Fruit fly (Drosophila melanogaster) whole organism, embryonic: ENCODE data around the gene QC.
A peak's percentile ranks its signal among the peaks of the same experiment; 100 is the strongest.

Experiments used
- B-H1 ChIP-seq: fragments of 200-800 bp; sonication (Bioruptor generic); IDR thresholded peaks from 3 replicates; pipeline ENCODE4 v1.3.6; 2022; ENCODE audit warnings: missing biosample characterization, missing genetic modification characterization
- CG10209 ChIP-seq: fragments of 200-800 bp; sonication (Bioruptor generic); optimal IDR thresholded peaks from 3 replicates; lab custom pipeline; 2017; ENCODE audit warnings: missing biosample characterization, mild to moderate bottlenecking, missing genetic modification characterization, missing genetic modification reagents
- CG10431 ChIP-seq: fragments of 200-800 bp; sonication (Bioruptor generic); optimal IDR thresholded peaks from 3 replicates; lab custom pipeline; 2018; ENCODE audit warnings: missing biosample characterization, mild to moderate bottlenecking, missing genetic modification characterization
- CG11247 ChIP-seq: fragments of 200-800 bp; sonication (Bioruptor generic); IDR thresholded peaks from 2 replicates; pipeline ENCODE4 v1.3.6; 2022; ENCODE audit warnings: missing biosample characterization, missing genetic modification characterization
- CG1233 ChIP-seq: fragments of 200-800 bp; sonication (Bioruptor generic); optimal IDR thresholded peaks from 4 replicates; lab custom pipeline; 2018; ENCODE audit warnings: missing biosample characterization, mild to moderate bottlenecking, missing genetic modification characterization
- CG14441 ChIP-seq: fragments of 200-800 bp; sonication (Bioruptor generic); IDR thresholded peaks from 2 replicates; pipeline ENCODE4 v1.3.6; 2022; ENCODE audit warnings: missing biosample characterization, missing genetic modification characterization
- CG15514 ChIP-seq: fragments of 200-800 bp; sonication (Bioruptor generic); optimal IDR thresholded peaks from 3 replicates; lab custom pipeline; 2017; ENCODE audit warnings: missing biosample characterization, missing genetic modification characterization, mild to moderate bottlenecking, moderate library complexity, missing genetic modification reagents
- CG1647 ChIP-seq: fragments of 200-800 bp; sonication (Bioruptor generic); optimal IDR thresholded peaks from 3 replicates; lab custom pipeline; 2016; ENCODE audit warnings: missing biosample characterization, missing genetic modification characterization
- CG2875 ChIP-seq: fragments of 200-800 bp; sonication (Bioruptor generic); optimal IDR thresholded peaks from 2 replicates; lab custom pipeline; 2017; ENCODE audit warnings: missing biosample characterization, mild to moderate bottlenecking, missing genetic modification characterization, missing genetic modification reagents
- CG3065 ChIP-seq: fragments of 200-800 bp; sonication (Bioruptor generic); optimal IDR thresholded peaks from 2 replicates; lab custom pipeline; 2016; ENCODE audit warnings: missing biosample characterization, missing genetic modification characterization
- CG31365 ChIP-seq: fragments of 200-800 bp; sonication (Bioruptor generic); optimal IDR thresholded peaks from 2 replicates; lab custom pipeline; 2018; ENCODE audit warnings: missing biosample characterization, mild to moderate bottlenecking, missing genetic modification characterization
- CG5953 ChIP-seq: fragments of 200-800 bp; sonication (Bioruptor generic); IDR thresholded peaks from 2 replicates; pipeline ENCODE4 v1.3.6; 2022; ENCODE audit warnings: missing biosample characterization, missing genetic modification characterization
- CG6654 ChIP-seq: fragments of 200-800 bp; sonication (Bioruptor generic); optimal IDR thresholded peaks from 2 replicates; lab custom pipeline; 2017; ENCODE audit warnings: missing biosample characterization, mild to moderate bottlenecking, missing genetic modification characterization
- CG6854 ChIP-seq: fragments of 200-800 bp; sonication (Bioruptor generic); optimal IDR thresholded peaks from 3 replicates; lab custom pipeline; 2017; ENCODE audit warnings: missing biosample characterization, mild to moderate bottlenecking, missing genetic modification characterization
- CG9609 ChIP-seq: fragments of 200-800 bp; sonication (Bioruptor generic); optimal IDR thresholded peaks from 3 replicates; lab custom pipeline; 2016; ENCODE audit warnings: missing biosample characterization, missing genetic modification characterization
- Dip3 ChIP-seq: fragments of 200-800 bp; sonication (Bioruptor generic); optimal IDR thresholded peaks from 3 replicates; lab custom pipeline; 2016; ENCODE audit warnings: missing biosample characterization, missing genetic modification characterization
- Doc3 ChIP-seq: fragments of 200-800 bp; sonication (Bioruptor generic); IDR thresholded peaks from 3 replicates; pipeline ENCODE4 v1.3.6; 2022; ENCODE audit warnings: missing biosample characterization, missing genetic modification characterization; ENCODE audit not compliant: partially characterized antibody
- Dp ChIP-seq: fragments of 200-800 bp; sonication (Bioruptor generic); optimal IDR thresholded peaks from 2 replicates; lab custom pipeline; 2018; ENCODE audit warnings: missing biosample characterization, mild to moderate bottlenecking, missing genetic modification characterization, moderate library complexity
- HLH3B ChIP-seq: fragments of 200-800 bp; sonication (Bioruptor generic); IDR thresholded peaks from 2 replicates; pipeline ENCODE4 v1.3.6; 2022; ENCODE audit warnings: missing biosample characterization, missing genetic modification characterization
- HmgZ ChIP-seq: fragments of 200-800 bp; sonication (Bioruptor generic); optimal IDR thresholded peaks from 2 replicates; lab custom pipeline; 2018; ENCODE audit warnings: missing biosample characterization, mild to moderate bottlenecking, missing genetic modification characterization
- Lpt ChIP-seq: fragments of >200 bp; optimal IDR thresholded peaks from 2 replicates; lab custom pipeline; 2018; ENCODE audit warnings: missing biosample characterization, missing genetic modification characterization
- Mes4 ChIP-seq: fragments of 200-800 bp; sonication (Bioruptor generic); optimal IDR thresholded peaks from 2 replicates; lab custom pipeline; 2016; ENCODE audit warnings: missing biosample characterization, missing genetic modification characterization
- NC2β ChIP-seq: fragments of 200-800 bp; sonication (Bioruptor generic); optimal IDR thresholded peaks from 2 replicates; lab custom pipeline; 2016; ENCODE audit warnings: missing biosample characterization, missing genetic modification characterization
- Nf-YA ChIP-seq: fragments of 200-800 bp; sonication (Bioruptor generic); IDR thresholded peaks from 2 replicates; pipeline ENCODE4 v1.3.6; 2022; ENCODE audit warnings: missing biosample characterization, missing genetic modification characterization
- Opbp ChIP-seq: fragments of 200-800 bp; sonication (Bioruptor generic); IDR thresholded peaks from 3 replicates; pipeline ENCODE4 v1.3.6; 2022; ENCODE audit warnings: missing biosample characterization, missing genetic modification characterization; ENCODE audit not compliant: partially characterized antibody
- Sry-β ChIP-seq: fragments of 200-800 bp; sonication (Bioruptor generic); optimal IDR thresholded peaks from 2 replicates; lab custom pipeline; 2018; ENCODE audit warnings: missing biosample characterization, mild to moderate bottlenecking, missing genetic modification characterization, moderate library complexity
- TFAM ChIP-seq: fragments of 200-800 bp; sonication (Bioruptor generic); optimal IDR thresholded peaks from 2 replicates; lab custom pipeline; 2017; ENCODE audit warnings: missing biosample characterization, missing genetic modification characterization, inconsistent platforms
- Xbp1 ChIP-seq: fragments of 200-800 bp; sonication (Bioruptor generic); optimal IDR thresholded peaks from 3 replicates; lab custom pipeline; 2016; ENCODE audit warnings: missing biosample characterization, mild to moderate bottlenecking, missing genetic modification characterization
- ab ChIP-seq: fragments of 200-800 bp; sonication (Bioruptor generic); optimal IDR thresholded peaks from 2 replicates; lab custom pipeline; 2016; ENCODE audit warnings: missing biosample characterization, missing genetic modification characterization
- ara ChIP-seq: fragments of 200-800 bp; sonication (Bioruptor generic); IDR thresholded peaks from 2 replicates; pipeline ENCODE4 v1.3.6; 2022; ENCODE audit warnings: missing biosample characterization, missing genetic modification characterization
- ase ChIP-seq: fragments of 200-800 bp; sonication (Bioruptor generic); IDR thresholded peaks from 3 replicates; pipeline ENCODE4 v1.3.6; 2022; ENCODE audit warnings: missing biosample characterization, missing genetic modification characterization
- crc ChIP-seq: fragments of 200-800 bp; sonication (Bioruptor generic); optimal IDR thresholded peaks from 2 replicates; lab custom pipeline; 2016; ENCODE audit warnings: missing biosample characterization, missing genetic modification characterization
- croc ChIP-seq: fragments of 200-800 bp; sonication (Bioruptor generic); conservative IDR thresholded peaks from 3 replicates; pipeline ENCODE4 v1.3.6; 2022; ENCODE audit warnings: missing biosample characterization, missing genetic modification characterization
- crp ChIP-seq, 2 experiments: fragments of 200-800 bp; sonication (Bioruptor generic); optimal IDR thresholded peaks; 2 replicates in 1 of 2; 3 replicates in 1 of 2; lab custom pipeline; 2017; ENCODE audit warnings: missing biosample characterization in 2 of 2, missing genetic modification characterization in 2 of 2, mild to moderate bottlenecking in 1 of 2, moderate library complexity in 1 of 2
- danr ChIP-seq: fragments of 200-800 bp; sonication (Bioruptor generic); IDR thresholded peaks from 2 replicates; pipeline ENCODE4 v1.3.6; 2022; ENCODE audit warnings: missing biosample characterization, missing genetic modification characterization
- dati ChIP-seq: fragments of 200-800 bp; sonication (Bioruptor generic); IDR thresholded peaks from 2 replicates; pipeline ENCODE4 v1.3.6; 2022; ENCODE audit warnings: missing biosample characterization, missing genetic modification characterization
- dysf ChIP-seq: fragments of 200-800 bp; sonication (Bioruptor generic); IDR thresholded peaks from 3 replicates; pipeline ENCODE4 v1.3.6; 2022; ENCODE audit warnings: missing biosample characterization, missing genetic modification characterization
- eyg ChIP-seq: fragments of 200-800 bp; sonication (Bioruptor generic); optimal IDR thresholded peaks from 3 replicates; lab custom pipeline; 2016; ENCODE audit warnings: missing biosample characterization, missing genetic modification characterization
- fd64A ChIP-seq: fragments of 200-800 bp; sonication (Bioruptor generic); optimal IDR thresholded peaks from 3 replicates; lab custom pipeline; 2018; ENCODE audit warnings: missing biosample characterization, mild to moderate bottlenecking, missing genetic modification characterization
- kay ChIP-seq: fragments of 200-800 bp; sonication (Bioruptor generic); optimal IDR thresholded peaks from 2 replicates; lab custom pipeline; 2016; ENCODE audit warnings: missing biosample characterization, missing genetic modification characterization
- klu ChIP-seq: fragments of 200-800 bp; sonication (Bioruptor generic); IDR thresholded peaks from 2 replicates; pipeline ENCODE4 v1.3.6; 2022; ENCODE audit warnings: missing biosample characterization, missing genetic modification characterization
- nmo ChIP-seq: fragments of 200-800 bp; sonication (Bioruptor generic); optimal IDR thresholded peaks from 2 replicates; lab custom pipeline; 2018; ENCODE audit warnings: missing biosample characterization, mild to moderate bottlenecking, missing genetic modification characterization, moderate library complexity
- onecut ChIP-seq: fragments of 200-800 bp; sonication (Bioruptor generic); IDR thresholded peaks from 2 replicates; pipeline ENCODE4 v1.3.6; 2022; ENCODE audit warnings: missing biosample characterization, missing genetic modification characterization
- otp ChIP-seq: fragments of 200-800 bp; sonication (Bioruptor generic); IDR thresholded peaks from 3 replicates; pipeline ENCODE4, ENCODE4 v1.3.6; 2022; ENCODE audit warnings: missing biosample characterization, missing genetic modification characterization
- p53 ChIP-seq: fragments of 200-800 bp; sonication (Bioruptor generic); optimal IDR thresholded peaks from 2 replicates; lab custom pipeline; 2016; ENCODE audit warnings: missing biosample characterization, missing genetic modification characterization
- pum ChIP-seq: fragments of 200-800 bp; sonication (Bioruptor generic); optimal IDR thresholded peaks from 2 replicates; lab custom pipeline; 2016; ENCODE audit warnings: missing biosample characterization, missing genetic modification characterization
- slp2 ChIP-seq: fragments of 200-800 bp; sonication (Bioruptor generic); optimal IDR thresholded peaks from 2 replicates; lab custom pipeline; 2016; ENCODE audit warnings: missing biosample characterization, missing genetic modification characterization
- sug ChIP-seq: fragments of 200-800 bp; optimal IDR thresholded peaks from 2 replicates; lab custom pipeline; 2019; ENCODE audit warnings: missing biosample characterization, mild to moderate bottlenecking, missing genetic modification characterization, moderate library complexity
- unc-4 ChIP-seq: fragments of 200-800 bp; sonication (Bioruptor generic); IDR thresholded peaks from 2 replicates; pipeline ENCODE4 v1.3.6; 2022; ENCODE audit warnings: missing biosample characterization, missing genetic modification characterization; ENCODE audit not compliant: partially characterized antibody
- unpg ChIP-seq: fragments of 200-800 bp; sonication (Bioruptor generic); optimal IDR thresholded peaks from 3 replicates; lab custom pipeline; 2018; ENCODE audit warnings: missing biosample characterization, mild to moderate bottlenecking, missing genetic modification characterization, moderate library complexity
- z ChIP-seq: fragments of 200-800 bp; sonication (Bioruptor generic); IDR thresholded peaks from 3 replicates; pipeline ENCODE4 v1.3.6; 2022; ENCODE audit warnings: missing biosample characterization, missing genetic modification characterization
- zen ChIP-seq: fragments of 200-800 bp; sonication (Bioruptor generic); optimal IDR thresholded peaks from 3 replicates; lab custom pipeline; 2018; ENCODE audit warnings: missing biosample characterization, mild to moderate bottlenecking, missing genetic modification characterization, moderate library complexity
- zfh2 ChIP-seq: fragments of 200-800 bp; sonication (Bioruptor generic); optimal IDR thresholded peaks from 2 replicates; lab custom pipeline; 2016; ENCODE audit warnings: missing biosample characterization, missing genetic modification characterization

The QC gene

dm6 chr3L:5856919-5857318, 45.3 kb downstream of the QC start (continued):
- TF ChIP-seq unc-4 (GFP tag; lab: Robert Waterston, UW) = no peak
- no peak for TF ChIP-seq CG1647 (GFP tag; lab: Kevin White, UChicago)
- TF ChIP-seq zen (tag; lab: Kevin White, UChicago) = peak; percentile 75
- no peak for TF ChIP-seq kay (GFP tag; lab: Kevin White, UChicago)
- TF ChIP-seq z (GFP tag; lab: Robert Waterston, UW) = no peak
- no peak for TF ChIP-seq CG31365 (tag; lab: Kevin White, UChicago)
- no peak for TF ChIP-seq CG3065 (GFP tag; lab: Kevin White, UChicago)
- TF ChIP-seq CG9609 (GFP tag; lab: Kevin White, UChicago) = peak; percentile 10
- TF ChIP-seq ase (GFP tag; lab: Robert Waterston, UW) = no peak
- no peak for TF ChIP-seq CG2875
- TF ChIP-seq CG15514 (GFP tag; lab: Kevin White, UChicago) = no peak
- peak; percentile 11 for TF ChIP-seq Mes4 (GFP tag; lab: Kevin White, UChicago)
- no peak for TF ChIP-seq CG6654
- no peak for TF ChIP-seq CG10431 (GFP tag; lab: Kevin White, UChicago)
- no peak for TF ChIP-seq dysf (GFP tag; lab: Robert Waterston, UW)
- no peak for TF ChIP-seq CG6854 (GFP tag; lab: Kevin White, UChicago)
- TF ChIP-seq nmo (GFP tag; lab: Kevin White, UChicago) = peak; percentile 46
- TF ChIP-seq slp2 (GFP tag; lab: Kevin White, UChicago) = peak; percentile 15
- TF ChIP-seq ara = peak; percentile 58; the same call in 1 of the 2 replicates
- no peak for TF ChIP-seq HmgZ (tag; lab: Kevin White, UChicago)
- no peak for TF ChIP-seq Opbp
- no peak for TF ChIP-seq ab (GFP tag; lab: Kevin White, UChicago)
- peak; percentile 54 for TF ChIP-seq NC2β (GFP tag; lab: Kevin White, UChicago)
- no peak for TF ChIP-seq klu (GFP tag; lab: Robert Waterston, UW)
- no peak for TF ChIP-seq Doc3 (GFP tag; lab: Robert Waterston, UW)
- no peak for TF ChIP-seq CG14441
- no peak for TF ChIP-seq Xbp1 (GFP tag; lab: Kevin White, UChicago)
- no peak for TF ChIP-seq Lpt (GFP tag; lab: Kevin White, UChicago)
- TF ChIP-seq CG5953 (GFP tag; lab: Robert Waterston, UW) = no peak
- TF ChIP-seq CG10209 = peak; percentile 36
- no peak for TF ChIP-seq eyg (GFP tag; lab: Kevin White, UChicago)
- no peak for TF ChIP-seq unpg (GFP tag; lab: Kevin White, UChicago)
- no peak for TF ChIP-seq p53
- TF ChIP-seq Dp (GFP tag; lab: Kevin White, UChicago) = no peak
- no peak for TF ChIP-seq TFAM (GFP tag; lab: Kevin White, UChicago)
- TF ChIP-seq B-H1 = no peak
- no peak for TF ChIP-seq dati (GFP tag; lab: Robert Waterston, UW)
- TF ChIP-seq crc (GFP tag; lab: Kevin White, UChicago) = peak; percentile 17
- peak; percentile 16; the same call in 1 of the 3 replicates for TF ChIP-seq croc (GFP tag; lab: Robert Waterston, UW)
- no peak for TF ChIP-seq danr (GFP tag; lab: Robert Waterston, UW)
- no peak for TF ChIP-seq Nf-YA
- no peak for TF ChIP-seq Sry-β (GFP tag; lab: Kevin White, UChicago)
- no peak for TF ChIP-seq sug (tag; lab: Kevin White, UChicago)
- no peak for TF ChIP-seq crp (GFP tag; optimal IDR thresholded peaks at IDR 0.05; lab: Kevin White, UChicago)
- TF ChIP-seq HLH3B (GFP tag; lab: Robert Waterston, UW) = no peak
- no peak for TF ChIP-seq otp (GFP tag; lab: Robert Waterston, UW)
- no peak for TF ChIP-seq fd64A (GFP tag; lab: Kevin White, UChicago)
- no peak for TF ChIP-seq Dip3 (GFP tag; lab: Kevin White, UChicago)
- no peak for TF ChIP-seq zfh2 (GFP tag; lab: Kevin White, UChicago)
- no peak for TF ChIP-seq onecut (GFP tag; lab: Robert Waterston, UW)
- no peak for TF ChIP-seq CG1233 (GFP tag; lab: Kevin White, UChicago)
- TF ChIP-seq CG11247 = no peak
- TF ChIP-seq pum = peak; percentile 28
